Worm (Caenorhabditis elegans) whole organism, early embryonic: ENCODE measurements around the gene F14F8.14.

ENCODE experiments used
- B0310.2 ChIP-seq: sonication (generic microtip); optimal IDR thresholded peaks from 2 replicates; lab custom pipeline; 2016; ENCODE audit warnings: mild to moderate bottlenecking, missing genetic modification characterization, missing compliant biosample characterization
- F13C5.2 ChIP-seq: sonication (generic microtip); optimal IDR thresholded peaks from 2 replicates; lab custom pipeline; 2017; ENCODE audit warnings: mild to moderate bottlenecking, missing genetic modification characterization, inconsistent platforms, missing compliant biosample characterization
- aly-1 ChIP-seq: sonication (generic microtip); optimal IDR thresholded peaks from 2 replicates; lab custom pipeline; 2016; ENCODE audit warnings: missing genetic modification characterization, missing compliant biosample characterization
- ama-1 ChIP-seq: fragments of 150-350 bp; optimal IDR thresholded peaks from 2 replicates; lab custom pipeline; 2014
- ceh-13 ChIP-seq: fragments of 200-800 bp; sonication (Bioruptor generic); optimal IDR thresholded peaks from 2 replicates; lab custom pipeline; 2018; ENCODE audit warnings: mild to moderate bottlenecking, missing genetic modification characterization, missing compliant biosample characterization
- ceh-36 ChIP-seq: sonication (generic microtip); optimal IDR thresholded peaks from 2 replicates; lab custom pipeline; 2016; ENCODE audit warnings: missing genetic modification characterization, inconsistent platforms, missing compliant biosample characterization
- ets-7 ChIP-seq: sonication (generic microtip); optimal IDR thresholded peaks from 2 replicates; lab custom pipeline; 2016; ENCODE audit warnings: missing genotype, missing genetic modification characterization, missing compliant biosample characterization
- flt-1 ChIP-seq: fragments of 200-800 bp; sonication (Bioruptor generic); IDR thresholded peaks from 2 replicates; pipeline ENCODE4 v1.3.6; 2022; ENCODE audit warnings: missing genetic modification characterization, missing compliant biosample characterization
- hmbx-1 ChIP-seq: sonication (generic microtip); optimal IDR thresholded peaks from 2 replicates; lab custom pipeline; 2016; ENCODE audit warnings: mild to moderate bottlenecking, missing genetic modification characterization, missing compliant biosample characterization
- hmg-4 ChIP-seq: fragments of 200-800 bp; sonication (Bioruptor generic); optimal IDR thresholded peaks from 2 replicates; lab custom pipeline; 2018; ENCODE audit warnings: mild to moderate bottlenecking, missing genetic modification characterization, missing compliant biosample characterization
- hnd-1 ChIP-seq: sonication (generic microtip); optimal IDR thresholded peaks from 2 replicates; lab custom pipeline; 2016; ENCODE audit warnings: missing genetic modification characterization, missing compliant biosample characterization
- pes-1 ChIP-seq: fragments of 200-800 bp; sonication (Bioruptor generic); IDR thresholded peaks from 2 replicates; pipeline ENCODE4 v1.3.6; 2022; ENCODE audit warnings: missing genetic modification reagents, missing genetic modification characterization, missing compliant biosample characterization
- scrt-1 ChIP-seq: fragments of 200-800 bp; sonication (Bioruptor generic); IDR thresholded peaks from 2 replicates; pipeline ENCODE4 v1.3.6; 2022; ENCODE audit warnings: missing genetic modification characterization, missing compliant biosample characterization
- sea-1 ChIP-seq: fragments of 200-800 bp; sonication (Bioruptor generic); conservative IDR thresholded peaks from 2 replicates; pipeline ENCODE4 v1.3.6; 2022; ENCODE audit warnings: missing genetic modification characterization, missing compliant biosample characterization
- tbx-11 ChIP-seq: fragments of 200-800 bp; sonication (Bioruptor generic); IDR thresholded peaks from 2 replicates; pipeline ENCODE4 v1.3.6; 2022; ENCODE audit warnings: missing genetic modification characterization, missing compliant biosample characterization
- tbx-37 ChIP-seq: fragments of 200-800 bp; sonication (Bioruptor generic); conservative IDR thresholded peaks from 2 replicates; pipeline ENCODE4 v1.3.6; 2022; ENCODE audit warnings: missing genetic modification reagents, missing genetic modification characterization, missing compliant biosample characterization
- tra-4 ChIP-seq: sonication (generic microtip); optimal IDR thresholded peaks from 2 replicates; lab custom pipeline; 2017; ENCODE audit warnings: missing genetic modification characterization, missing compliant biosample characterization

F14F8.14 gene

DNA sequence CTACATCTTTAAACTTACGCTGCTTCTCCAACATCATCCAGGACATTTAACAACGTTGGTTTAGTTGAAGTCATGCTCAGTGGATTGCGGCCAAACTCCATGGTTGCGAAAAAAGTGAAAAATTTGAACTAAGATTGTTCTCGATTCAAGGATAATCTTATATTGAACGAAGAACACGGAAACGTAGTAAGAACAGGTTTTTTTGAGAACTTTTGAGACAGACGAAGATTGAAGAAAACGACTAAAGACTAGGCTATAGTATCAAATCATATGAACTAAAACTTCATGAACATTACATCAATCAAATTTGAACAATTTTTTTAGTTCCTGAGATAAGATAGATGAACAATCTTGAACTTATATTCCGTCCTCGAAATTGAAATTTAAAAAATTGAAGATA lies 19.5 kb downstream of the F14F8.14 start, which contains the start of gene W06G6.10:
Gene W06G6.10, minus strand, starts transcription at position 101 of the 400 bp plus-strand sequence.
- TF ChIP-seq ceh-36 (tag; lab: Kevin White, UChicago) (no peak), tra-4 (tag; lab: Kevin White, UChicago) (no peak), pes-1 (GFP tag; lab: Robert Waterston, UW) (no peak), ets-7 (tag; lab: Kevin White, UChicago) (no peak)

DNA sequence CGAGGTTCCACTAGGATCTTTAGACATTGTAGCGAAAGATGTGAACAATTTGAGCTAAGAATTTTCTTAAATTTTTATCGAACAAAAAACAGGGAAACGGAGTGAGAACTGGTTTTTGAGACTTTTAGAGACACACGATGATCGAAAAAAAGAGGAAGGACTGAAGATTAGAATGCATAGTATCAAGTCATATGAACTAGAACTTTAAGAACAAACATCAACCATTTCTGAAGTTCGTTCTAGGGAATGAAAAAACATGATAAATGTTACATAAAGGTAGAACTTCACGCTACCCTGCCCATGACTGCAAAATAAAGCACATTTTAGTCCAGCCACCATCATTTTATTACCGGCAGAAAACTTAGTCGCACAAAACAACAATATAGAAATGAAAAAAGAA lies 20.2 kb downstream of the F14F8.14 start, which contains the start of gene W06G6.9:
Gene W06G6.9, minus strand, starts transcription at position 101 of the 400 bp plus-strand sequence.
- TF ChIP-seq pes-1 (GFP tag; lab: Robert Waterston, UW) (no peak), ceh-13 (GFP tag; lab: Kevin White, UChicago) (no peak), scrt-1 (GFP tag; lab: Robert Waterston, UW) (no peak), tra-4 (tag; lab: Kevin White, UChicago) (no peak)

DNA sequence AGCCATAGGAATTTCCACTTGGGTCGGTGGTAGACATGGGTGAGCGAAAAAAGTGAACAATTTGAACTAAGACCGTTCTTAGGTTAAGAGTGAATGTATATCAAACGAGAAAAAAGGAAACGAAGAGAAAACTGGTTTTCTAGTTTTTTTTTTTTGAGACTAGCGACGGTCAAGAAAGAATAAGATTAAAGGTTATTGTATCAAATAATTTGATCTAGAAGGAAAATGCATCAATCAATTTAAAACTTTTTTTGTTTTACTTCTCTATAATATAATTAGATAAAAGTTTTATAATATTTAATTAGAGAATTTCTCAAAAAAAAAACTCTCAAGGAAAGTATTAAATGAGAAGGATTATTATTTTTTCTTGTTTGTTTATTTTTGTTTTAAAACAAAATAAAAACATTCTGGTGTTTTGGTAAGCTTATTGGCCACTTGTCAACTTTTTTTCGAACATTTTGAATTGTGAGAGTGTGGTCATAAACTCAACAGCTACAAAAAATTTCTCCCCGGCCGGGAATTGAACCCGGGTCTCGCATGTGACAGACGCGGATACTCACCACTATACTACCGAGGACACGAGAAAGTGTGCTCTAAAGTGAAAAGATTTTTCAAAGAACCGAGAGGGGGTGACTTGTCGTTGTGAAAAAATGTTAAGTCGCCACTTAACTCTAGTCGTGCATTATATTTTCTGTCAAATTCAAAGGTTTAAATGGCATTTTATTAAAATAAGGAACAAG lies 21.2 kb downstream of the F14F8.14 start, which contains the start of gene W06G6.17:
Gene W06G6.17, minus strand, starts transcription at position 51 of the 740 bp plus-strand sequence.
- no peak for TF ChIP-seq hmbx-1 (tag; lab: Kevin White, UChicago)
- TF ChIP-seq ama-1 = no peak
- TF ChIP-seq ceh-13 (GFP tag; lab: Kevin White, UChicago) = no peak
- no peak for TF ChIP-seq F13C5.2 (tag; lab: Kevin White, UChicago)
- TF ChIP-seq ets-7 (tag; lab: Kevin White, UChicago) = no peak
- no peak for TF ChIP-seq flt-1 (GFP tag; lab: Robert Waterston, UW)
- no peak for TF ChIP-seq hnd-1 (tag; lab: Kevin White, UChicago)
- TF ChIP-seq B0310.2 (tag; lab: Kevin White, UChicago) = no peak
- TF ChIP-seq pes-1 (GFP tag; lab: Robert Waterston, UW) = no peak
- TF ChIP-seq aly-1 (tag; lab: Kevin White, UChicago) = no peak
- TF ChIP-seq ceh-36 (tag; lab: Kevin White, UChicago) = no peak
- no peak for TF ChIP-seq tra-4 (tag; lab: Kevin White, UChicago)
- TF ChIP-seq hmg-4 = no peak
- no peak for TF ChIP-seq tbx-37
- TF ChIP-seq scrt-1 (GFP tag; lab: Robert Waterston, UW) = no peak
- no peak for TF ChIP-seq tbx-11 (GFP tag; lab: Robert Waterston, UW)
- TF ChIP-seq sea-1 (GFP tag; lab: Robert Waterston, UW) = no peak

DNA sequence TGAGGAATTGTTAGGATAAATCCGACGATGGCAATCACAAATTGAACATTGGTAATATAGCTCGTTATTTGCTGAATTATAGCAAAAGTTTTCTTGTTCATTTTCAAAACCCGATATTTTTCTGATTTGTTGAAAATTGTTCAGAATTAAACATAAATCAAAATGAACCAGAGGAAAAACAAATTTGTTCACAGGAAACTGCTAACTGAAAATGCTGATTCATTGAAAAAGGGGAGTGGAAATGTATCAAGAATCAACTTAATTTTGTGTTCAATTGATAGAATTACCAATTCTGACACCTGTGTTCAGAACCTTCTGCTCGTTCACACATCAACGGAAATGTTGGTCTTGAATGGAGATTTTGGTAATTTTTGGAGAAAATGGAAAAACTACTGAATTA lies 23.0 kb downstream of the F14F8.14 start, which contains the start of gene srw-77:
Gene srw-77, minus strand, starts transcription at position 101 of the 400 bp plus-strand sequence.
- no peak for TF ChIP-seq sea-1 (GFP tag; lab: Robert Waterston, UW)

ce11 chrV:16640366-16640765 lies 26.2 kb downstream of the F14F8.14 start:
- TF ChIP-seq ets-7 (tag; lab: Kevin White, UChicago) (no peak), hmbx-1 (tag; lab: Kevin White, UChicago) (no peak), ceh-13 (GFP tag; lab: Kevin White, UChicago) (no peak), scrt-1 (GFP tag; lab: Robert Waterston, UW) (no peak), sea-1 (GFP tag; lab: Robert Waterston, UW) (no peak), F13C5.2 (tag; lab: Kevin White, UChicago) (no peak), tbx-37 (no peak), ama-1 (no peak), B0310.2 (tag; lab: Kevin White, UChicago) (no peak), hnd-1 (tag; lab: Kevin White, UChicago) (no peak), pes-1 (GFP tag; lab: Robert Waterston, UW) (no peak), tra-4 (tag; lab: Kevin White, UChicago) (no peak), ceh-36 (tag; lab: Kevin White, UChicago) (no peak), flt-1 (GFP tag; lab: Robert Waterston, UW) (no peak), hmg-4 (no peak), tbx-11 (GFP tag; lab: Robert Waterston, UW) (no peak), aly-1 (tag; lab: Kevin White, UChicago) (no peak)

- TF ChIP-seq flt-1 (GFP tag; lab: Robert Waterston, UW) = no peak
- TF ChIP-seq ceh-13 (GFP tag; lab: Kevin White, UChicago) = no peak
- TF ChIP-seq hnd-1 (tag; lab: Kevin White, UChicago) = no peak
- no peak for TF ChIP-seq F13C5.2 (tag; lab: Kevin White, UChicago)
- TF ChIP-seq ceh-36 (tag; lab: Kevin White, UChicago) = no peak
- no peak for TF ChIP-seq scrt-1 (GFP tag; lab: Robert Waterston, UW)
- no peak for TF ChIP-seq hmbx-1 (tag; lab: Kevin White, UChicago)
- TF ChIP-seq pes-1 (GFP tag; lab: Robert Waterston, UW) = no peak
- no peak for TF ChIP-seq sea-1 (GFP tag; lab: Robert Waterston, UW)
- TF ChIP-seq aly-1 (tag; lab: Kevin White, UChicago) = no peak
- no peak for TF ChIP-seq hmg-4
- TF ChIP-seq ets-7 (tag; lab: Kevin White, UChicago) = no peak
- no peak for TF ChIP-seq tra-4 (tag; lab: Kevin White, UChicago)
- TF ChIP-seq tbx-11 (GFP tag; lab: Robert Waterston, UW) = no peak
- no peak for TF ChIP-seq ama-1
- TF ChIP-seq tbx-37 = no peak
These were observed 28.3 kb downstream of the F14F8.14 start, which contains the start of gene srw-76 for ce11 chrV:16638204-16638603. srw-76 (minus strand) TSS chrV:16638304.

ce11 chrV:16635911-16636310 lies 30.6 kb downstream of the F14F8.14 start, which contains the start of gene mltn-11:
mltn-11 (plus strand) TSS chrV:16636186.
- TF ChIP-seq tbx-37 (no peak), F13C5.2 (tag; lab: Kevin White, UChicago) (no peak), ets-7 (tag; lab: Kevin White, UChicago) (no peak), pes-1 (GFP tag; lab: Robert Waterston, UW) (no peak), sea-1 (GFP tag; lab: Robert Waterston, UW) (no peak), B0310.2 (tag; lab: Kevin White, UChicago) (no peak), scrt-1 (GFP tag; lab: Robert Waterston, UW) (no peak), aly-1 (tag; lab: Kevin White, UChicago) (no peak), hmbx-1 (tag; lab: Kevin White, UChicago) (no peak), tra-4 (tag; lab: Kevin White, UChicago) (no peak), flt-1 (GFP tag; lab: Robert Waterston, UW) (no peak), tbx-11 (GFP tag; lab: Robert Waterston, UW) (no peak), ama-1 (no peak), hnd-1 (tag; lab: Kevin White, UChicago) (no peak), hmg-4 (no peak), ceh-13 (GFP tag; lab: Kevin White, UChicago) (no peak), ceh-36 (tag; lab: Kevin White, UChicago) (no peak)
